Worm (Caenorhabditis elegans): ENCODE measurements around the gene ttr-26.

Gene ttr-26

ce11 chrV:18582358-18582757 lies 22.3 kb upstream of the ttr-26 start, which contains the start of gene txt-14:
Gene txt-14, plus strand, starts transcription at chrV:18582658.
- no peak for TF ChIP-seq dpl-1 (GFP tag; optimal IDR thresholded peaks at IDR 0.05)

DNA sequence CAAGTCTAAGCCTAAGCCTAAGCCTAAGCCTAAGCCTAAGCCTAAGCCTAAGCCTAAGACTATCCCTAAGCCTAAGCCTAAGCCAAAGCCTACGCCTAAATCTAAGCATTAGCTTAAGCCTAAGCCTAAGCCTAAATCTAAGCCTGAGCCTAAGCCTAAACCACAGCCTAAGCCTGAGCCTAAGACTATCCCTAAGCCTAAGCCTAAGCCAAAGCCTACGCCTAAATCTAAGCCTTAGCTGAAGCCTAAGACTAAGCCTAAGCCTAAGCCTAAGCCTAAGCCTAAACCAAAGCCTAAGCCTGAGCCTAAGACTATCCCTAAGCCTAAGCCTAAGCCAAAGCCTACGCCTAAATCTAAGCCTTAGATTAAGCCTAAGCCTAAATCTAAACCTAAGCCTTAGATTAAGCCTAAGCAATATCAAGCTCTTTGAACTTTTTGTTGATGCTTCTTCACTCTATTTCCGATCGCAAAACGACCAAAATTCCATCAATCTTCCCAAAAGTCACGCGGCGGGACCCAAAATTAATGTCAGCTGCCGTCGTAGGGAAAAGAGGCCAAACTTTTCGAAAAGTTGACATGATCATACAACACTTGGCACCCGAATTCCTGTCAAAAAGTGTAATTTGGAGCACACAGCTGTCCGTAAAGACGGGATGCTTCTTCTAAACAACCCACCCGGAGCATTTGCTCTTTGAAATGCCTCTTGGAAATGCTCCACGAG lies 21.5 kb upstream of the ttr-26 start:
- TF ChIP-seq nhr-19 (GFP tag; conservative IDR thresholded peaks at IDR 0.05) (peak; percentile 90), lin-15B (tag; optimal IDR thresholded peaks at IDR 0.05) (no peak), snu-23 (GFP tag; optimal IDR thresholded peaks at IDR 0.05) (peak; percentile 61), nhr-47 (tag; optimal IDR thresholded peaks at IDR 0.05) (no peak), F16B12.6 (tag; optimal IDR thresholded peaks at IDR 0.05) (no peak), jun-1 (tag; optimal IDR thresholded peaks at IDR 0.05) (no peak), C16A3.4 (tag; optimal IDR thresholded peaks at IDR 0.05) (peak; percentile 21), unc-130 (tag; optimal IDR thresholded peaks at IDR 0.05) (peak; percentile 76), ama-1 (optimal IDR thresholded peaks at IDR 0.05) (no peak), rnt-1 (tag; optimal IDR thresholded peaks at IDR 0.05) (peak; percentile 83), tlp-1 (tag; optimal IDR thresholded peaks at IDR 0.05) (no peak), snpc-4 (tag; optimal IDR thresholded peaks at IDR 0.05) (peak; percentile 3), xbp-1 (tag; optimal IDR thresholded peaks at IDR 0.05) (no peak), mdl-1 (tag; optimal IDR thresholded peaks at IDR 0.05) (peak in 1 of 2 experiments; percentile 46), ces-1 (GFP tag; optimal IDR thresholded peaks at IDR 0.05) (no peak), dpl-1 (GFP tag; optimal IDR thresholded peaks at IDR 0.05) (no peak), efl-1 (optimal IDR thresholded peaks at IDR 0.05) (peak; percentile 5 to 19), efl-1 (GFP tag; optimal IDR thresholded peaks at IDR 0.05 in 1 of 2) (peak in 1 of 2 experiments; percentile 77), elt-3 (tag; optimal IDR thresholded peaks at IDR 0.05) (no peak), aly-2 (tag; optimal IDR thresholded peaks at IDR 0.05) (no peak), hlh-17 (GFP tag; optimal IDR thresholded peaks at IDR 0.05; ENCODE audit: borderline replicate concordance) (no peak), vab-15 (tag; optimal IDR thresholded peaks at IDR 0.05) (no peak), fkh-4 (tag; optimal IDR thresholded peaks at IDR 0.05; ENCODE audit: borderline replicate concordance) (peak; percentile 74), nhr-71 (tag; optimal IDR thresholded peaks at IDR 0.05) (peak; percentile 89), tbx-2 (tag; optimal IDR thresholded peaks at IDR 0.05) (peak; percentile 49), ztf-4 (tag; optimal IDR thresholded peaks at IDR 0.05) (peak; percentile 27), grh-1 (GFP tag; IDR thresholded peaks at IDR 0.05) (no peak), unc-86 (tag; optimal IDR thresholded peaks at IDR 0.05) (no peak), dsc-1 (tag; optimal IDR thresholded peaks at IDR 0.05) (peak; percentile 80), swsn-7 (tag; optimal IDR thresholded peaks at IDR 0.05) (peak; percentile 24), lin-39 (tag; optimal IDR thresholded peaks at IDR 0.05) (peak; percentile 74), nhr-85 (tag) (no peak), pag-3 (tag; optimal IDR thresholded peaks at IDR 0.05; ENCODE audit: borderline replicate concordance, insufficient read depth) (peak; percentile 66), hpl-2 (GFP tag; optimal IDR thresholded peaks at IDR 0.05) (no peak), ceh-88 (GFP tag; IDR thresholded peaks at IDR 0.05) (no peak), nhr-28 (tag; optimal IDR thresholded peaks at IDR 0.05) (no peak), pax-3 (tag; optimal IDR thresholded peaks at IDR 0.05) (no peak), lin-14 (GFP tag; optimal IDR thresholded peaks at IDR 0.05) (peak; percentile 85), skn-1 (tag; optimal IDR thresholded peaks at IDR 0.05) (no peak), nhr-20 (tag; optimal IDR thresholded peaks at IDR 0.05) (peak; percentile 44), lsy-2 (tag; optimal IDR thresholded peaks at IDR 0.05) (peak; percentile 44 to 63), lin-35 (GFP tag; optimal IDR thresholded peaks at IDR 0.05) (peak in 1 of 2 experiments; percentile 19), elt-2 (tag; optimal IDR thresholded peaks at IDR 0.05) (no peak)

Data from whole organism, L1 larva.